Fruit fly (Drosophila melanogaster): ENCODE results near the gene Mnr.

The Mnr gene

dm6 chrX:21322289-21322981 lies 41.5 kb upstream of the Mnr start:
- TF ChIP-seq CG9705 (GFP tag; optimal IDR thresholded peaks at IDR 0.05) (peak; percentile 10), CG32264 (GFP tag; optimal IDR thresholded peaks at IDR 0.05) (no peak), fru (GFP tag; optimal IDR thresholded peaks at IDR 0.05) (peak; percentile 75), dmrt93B (GFP tag; optimal IDR thresholded peaks at IDR 0.05) (no peak), tai (GFP tag; optimal IDR thresholded peaks at IDR 0.05) (no peak), brk (GFP tag; optimal IDR thresholded peaks at IDR 0.05) (no peak), sage (GFP tag; optimal IDR thresholded peaks at IDR 0.05) (peak; percentile 12), h (GFP tag; optimal IDR thresholded peaks at IDR 0.05) (peak; percentile 79), HLH106 (tag; optimal IDR thresholded peaks at IDR 0.05) (peak; percentile 72), foxo (GFP tag; optimal IDR thresholded peaks at IDR 0.05) (peak in 1 of 2 experiments; percentile 68)

dm6 chrX:21319202-21319772 lies 38.3 kb upstream of the Mnr start, which contains the start of the genes SLIRP1 and anox:
SLIRP1 (minus strand) TSS chrX:21319296.
anox (minus strand) TSS chrX:21319296.
- TF ChIP-seq CrebA (GFP tag; optimal IDR thresholded peaks at IDR 0.05; ENCODE audit: borderline replicate concordance): no peak
- TF ChIP-seq sv (GFP tag; optimal IDR thresholded peaks at IDR 0.05): peak; percentile 83
- TF ChIP-seq CG9705 (GFP tag; optimal IDR thresholded peaks at IDR 0.05): peak; percentile 74
- TF ChIP-seq lola (GFP tag; optimal IDR thresholded peaks at IDR 0.05): no peak
- peak; percentile 88 for TF ChIP-seq HLH106 (tag; optimal IDR thresholded peaks at IDR 0.05)
- no peak for TF ChIP-seq Abd-B (GFP tag; optimal IDR thresholded peaks at IDR 0.05)
- peak; percentile 61 for TF ChIP-seq br (GFP tag; optimal IDR thresholded peaks at IDR 0.05)
- no peak for TF ChIP-seq usp (GFP tag; optimal IDR thresholded peaks at IDR 0.05)
- peak; percentile 76 for TF ChIP-seq psq (GFP tag; optimal IDR thresholded peaks at IDR 0.05)
- peak; percentile 87 for TF ChIP-seq Sp1 (GFP tag; optimal IDR thresholded peaks at IDR 0.05)
- peak; percentile 80 for TF ChIP-seq h (GFP tag; optimal IDR thresholded peaks at IDR 0.05)
- peak in 1 of 2 experiments; percentile 85 for TF ChIP-seq foxo (GFP tag; optimal IDR thresholded peaks at IDR 0.05)
- peak; percentile 85 for TF ChIP-seq dmrt93B (GFP tag; optimal IDR thresholded peaks at IDR 0.05)
- TF ChIP-seq sage (GFP tag; optimal IDR thresholded peaks at IDR 0.05): peak; percentile 23
- TF ChIP-seq dl (GFP tag; optimal IDR thresholded peaks at IDR 0.05; ENCODE audit: insufficient read depth in 1 of 2, partially characterized antibody in 2 of 2): no peak
- no peak for TF ChIP-seq Myc (optimal IDR thresholded peaks at IDR 0.05)
- peak; percentile 43 for TF ChIP-seq CG32264 (GFP tag; optimal IDR thresholded peaks at IDR 0.05)
- TF ChIP-seq tai (GFP tag; optimal IDR thresholded peaks at IDR 0.05): no peak
- no peak for TF ChIP-seq Dif (GFP tag; optimal IDR thresholded peaks at IDR 0.05; ENCODE audit: partially characterized antibody)
- TF ChIP-seq rgr (GFP tag; optimal IDR thresholded peaks at IDR 0.05): peak; percentile 79
- TF ChIP-seq OdsH (GFP tag; optimal IDR thresholded peaks at IDR 0.05): peak; percentile 82
- TF ChIP-seq GATAd (GFP tag; optimal IDR thresholded peaks at IDR 0.05): no peak
- peak; percentile 85 for TF ChIP-seq fru (GFP tag; optimal IDR thresholded peaks at IDR 0.05)
- peak; percentile 92 for TF ChIP-seq woc (GFP tag; optimal IDR thresholded peaks at IDR 0.05)
- TF ChIP-seq N (GFP tag; optimal IDR thresholded peaks at IDR 0.05): no peak
- peak; percentile 50 for TF ChIP-seq Jra (GFP tag; optimal IDR thresholded peaks at IDR 0.05)
- TF ChIP-seq Hr78 (GFP tag; optimal IDR thresholded peaks at IDR 0.05): no peak
- TF ChIP-seq ey (GFP tag; optimal IDR thresholded peaks at IDR 0.05): peak; percentile 76
- TF ChIP-seq Vsx2 (GFP tag; optimal IDR thresholded peaks at IDR 0.05; ENCODE audit: partially characterized antibody): no peak
- TF ChIP-seq Mio (GFP tag; optimal IDR thresholded peaks at IDR 0.05): no peak
- no peak for TF ChIP-seq jim (GFP tag; optimal IDR thresholded peaks at IDR 0.05)
- peak; percentile 71 for TF ChIP-seq Hnf4 (GFP tag; optimal IDR thresholded peaks at IDR 0.05)
- TF ChIP-seq brk (GFP tag; optimal IDR thresholded peaks at IDR 0.05): no peak
- no peak for TF ChIP-seq Dfd (GFP tag; optimal IDR thresholded peaks at IDR 0.05)
- no peak for TF ChIP-seq Rel (GFP tag; optimal IDR thresholded peaks at IDR 0.05)
- TF ChIP-seq Rel (tag; optimal IDR thresholded peaks at IDR 0.05): peak; percentile 56
- no peak for TF ChIP-seq pan (optimal IDR thresholded peaks at IDR 0.05)
- TF ChIP-seq dsf (GFP tag; optimal IDR thresholded peaks at IDR 0.05; ENCODE audit: borderline replicate concordance): no peak
- peak; percentile 32 for TF ChIP-seq Hr83 (GFP tag; optimal IDR thresholded peaks at IDR 0.05; ENCODE audit: poor library complexity, severe bottlenecking)
